Fruit fly (Drosophila melanogaster) whole organism, adult: ENCODE measurements around the gene CG7518.

Experiments used
- CG12768 ChIP-seq: fragments of 200-800 bp; sonication (Bioruptor generic); optimal IDR thresholded peaks from 2 replicates; lab custom pipeline; 2017; ENCODE audit warnings: missing biosample characterization, missing genetic modification characterization, mild to moderate bottlenecking, moderate library complexity, missing genetic modification reagents
- CG14711 ChIP-seq: fragments of 200-800 bp; sonication (Bioruptor generic); optimal IDR thresholded peaks from 2 replicates; lab custom pipeline; 2018; ENCODE audit warnings: missing biosample characterization, mild to moderate bottlenecking, missing genetic modification characterization, moderate library complexity
- CG1620 ChIP-seq: fragments of 200-800 bp; sonication (Bioruptor generic); optimal IDR thresholded peaks from 2 replicates; lab custom pipeline; 2016; ENCODE audit warnings: missing biosample characterization, missing genetic modification characterization
- CG5204 ChIP-seq: fragments of 200-800 bp; sonication (Bioruptor generic); optimal IDR thresholded peaks from 2 replicates; lab custom pipeline; 2016; ENCODE audit warnings: missing biosample characterization, missing genetic modification characterization
- CG7101 ChIP-seq: fragments of 200-800 bp; sonication (Bioruptor generic); optimal IDR thresholded peaks from 2 replicates; lab custom pipeline; 2018; ENCODE audit warnings: missing biosample characterization, mild to moderate bottlenecking, missing genetic modification characterization, moderate library complexity
- Hr96 ChIP-seq: fragments of 200-800 bp; sonication (Bioruptor generic); optimal IDR thresholded peaks from 2 replicates; lab custom pipeline; 2016; ENCODE audit warnings: missing biosample characterization, missing genetic modification characterization
- Mnt ChIP-seq: fragments of 200-800 bp; sonication (Bioruptor generic); optimal IDR thresholded peaks from 2 replicates; lab custom pipeline; 2016; ENCODE audit warnings: missing biosample characterization, mild to moderate bottlenecking, missing genetic modification characterization
- cnc ChIP-seq, 2 experiments: fragments of >200 bp; optimal IDR thresholded peaks; 2 replicates each; lab custom pipeline; 2017
- kay ChIP-seq: fragments of 200-800 bp; sonication (Bioruptor generic); peaks from one replicate; lab custom pipeline; 2016; ENCODE audit warnings: missing biosample characterization, missing genetic modification characterization, borderline replicate concordance
- ovo ChIP-seq: fragments of 200-800 bp; sonication (Bioruptor generic); optimal IDR thresholded peaks from 2 replicates; lab custom pipeline; 2016; ENCODE audit warnings: missing biosample characterization, missing genetic modification characterization
- pad ChIP-seq: fragments of 200-800 bp; sonication (Bioruptor generic); optimal IDR thresholded peaks from 3 replicates; lab custom pipeline; 2017; ENCODE audit warnings: missing biosample characterization, missing genetic modification characterization, mild to moderate bottlenecking, moderate library complexity, missing genetic modification reagents

dm6 chr3R:13010905-13011620 is 13.2 kb downstream of the CG7518 start, which contains the start of gene CG8031:
- TF ChIP-seq CG5204 (GFP tag; lab: Kevin White, UChicago) (no peak), CG7101 (peak; percentile 53), cnc (optimal IDR thresholded peaks at IDR 0.05; lab: Kevin White, UChicago) (no peak), ovo (GFP tag; lab: Kevin White, UChicago) (no peak), Mnt (GFP tag; lab: Kevin White, UChicago) (peak; percentile 51), CG12768 (GFP tag; lab: Kevin White, UChicago) (no peak), pad (GFP tag; lab: Kevin White, UChicago) (no peak), kay (GFP tag; lab: Kevin White, UChicago) (no peak), CG14711 (tag; lab: Kevin White, UChicago) (no peak), CG1620 (GFP tag; lab: Kevin White, UChicago) (no peak), Hr96 (no peak)
